Fruit fly (Drosophila melanogaster) whole organism, prepupa: ENCODE data around the gene vig.

Experiments used
- CG10631 ChIP-seq: fragments of 200-800 bp; sonication (Bioruptor generic); optimal IDR thresholded peaks from 2 replicates; lab custom pipeline; 2016; ENCODE audit warnings: missing biosample characterization, missing genetic modification characterization
- CG15336 ChIP-seq: fragments of 200-800 bp; sonication (Bioruptor generic); IDR thresholded peaks from 2 replicates; pipeline ENCODE4 v1.3.6; 2022; ENCODE audit warnings: missing biosample characterization, missing genetic modification characterization
- CG1621 ChIP-seq: fragments of 200-800 bp; sonication (Bioruptor generic); optimal IDR thresholded peaks from 3 replicates; lab custom pipeline; 2018; ENCODE audit warnings: missing biosample characterization, mild to moderate bottlenecking, missing genetic modification characterization
- CG3032 ChIP-seq: fragments of 200-800 bp; optimal IDR thresholded peaks from 2 replicates; lab custom pipeline; 2019; ENCODE audit warnings: missing biosample characterization, mild to moderate bottlenecking, missing genetic modification characterization, moderate library complexity
- CG31627 ChIP-seq: fragments of 200-800 bp; sonication (Bioruptor generic); optimal IDR thresholded peaks from 3 replicates; lab custom pipeline; 2016; ENCODE audit warnings: missing biosample characterization, missing genetic modification characterization
- CG32006 ChIP-seq: fragments of 200-800 bp; sonication (Bioruptor generic); optimal IDR thresholded peaks from 3 replicates; lab custom pipeline; 2017; ENCODE audit warnings: missing biosample characterization, mild to moderate bottlenecking, missing genetic modification characterization
- CG34406 ChIP-seq: fragments of 200-800 bp; sonication (Bioruptor generic); optimal IDR thresholded peaks from 3 replicates; lab custom pipeline; 2016; ENCODE audit warnings: missing biosample characterization, missing genetic modification characterization
- CG3919 ChIP-seq: fragments of 200-800 bp; sonication (Bioruptor generic); optimal IDR thresholded peaks from 3 replicates; lab custom pipeline; 2016; ENCODE audit warnings: missing biosample characterization, missing genetic modification characterization
- CG4318 ChIP-seq: fragments of 200-800 bp; sonication (Bioruptor generic); optimal IDR thresholded peaks from 3 replicates; lab custom pipeline; 2017; ENCODE audit warnings: missing biosample characterization, mild to moderate bottlenecking, missing genetic modification characterization
- CG6163 ChIP-seq: fragments of 200-800 bp; sonication (Bioruptor generic); IDR thresholded peaks from 3 replicates; pipeline ENCODE4 v1.3.6; 2022; ENCODE audit warnings: missing biosample characterization, missing genetic modification characterization
- CG6854 ChIP-seq: fragments of 200-800 bp; sonication (Bioruptor generic); optimal IDR thresholded peaks from 2 replicates; lab custom pipeline; 2017; ENCODE audit warnings: missing biosample characterization, mild to moderate bottlenecking, missing genetic modification characterization
- CG8319 ChIP-seq: fragments of 200-800 bp; sonication (Bioruptor generic); optimal IDR thresholded peaks from 3 replicates; lab custom pipeline; 2016; ENCODE audit warnings: missing biosample characterization, missing genetic modification characterization
- CG9139 ChIP-seq: fragments of 200-800 bp; sonication (Bioruptor generic); optimal IDR thresholded peaks from 3 replicates; lab custom pipeline; 2017; ENCODE audit warnings: missing biosample characterization, mild to moderate bottlenecking, missing genetic modification characterization
- Eip75B ChIP-seq: fragments of 200-800 bp; sonication (Bioruptor generic); optimal IDR thresholded peaks from 3 replicates; lab custom pipeline; 2016; ENCODE audit warnings: missing biosample characterization, missing genetic modification characterization
- Eip78C ChIP-seq: fragments of 200-800 bp; sonication (Bioruptor generic); peaks from one replicate; lab custom pipeline; 2016; ENCODE audit warnings: missing biosample characterization, missing genetic modification characterization
- Hr39 ChIP-seq: fragments of 200-800 bp; sonication (Bioruptor generic); optimal IDR thresholded peaks from 2 replicates; lab custom pipeline; 2016; ENCODE audit warnings: missing biosample characterization, missing genetic modification characterization
- Hr4 ChIP-seq: fragments of 200-800 bp; sonication (Bioruptor generic); optimal IDR thresholded peaks from 3 replicates; lab custom pipeline; 2016; ENCODE audit warnings: missing biosample characterization, missing genetic modification characterization
- Lpt ChIP-seq: fragments of 200-800 bp; sonication (Bioruptor generic); optimal IDR thresholded peaks from 3 replicates; lab custom pipeline; 2016; ENCODE audit warnings: missing biosample characterization, missing genetic modification characterization
- Met ChIP-seq: fragments of 200-800 bp; sonication (Bioruptor generic); optimal IDR thresholded peaks from 3 replicates; lab custom pipeline; 2016; ENCODE audit warnings: missing biosample characterization, missing genetic modification characterization
- OdsH ChIP-seq: fragments of 200-800 bp; sonication (Bioruptor generic); optimal IDR thresholded peaks from 3 replicates; lab custom pipeline; 2016; ENCODE audit warnings: missing biosample characterization, missing genetic modification characterization
- Smox ChIP-seq: fragments of 200-800 bp; sonication (Bioruptor generic); optimal IDR thresholded peaks from 3 replicates; lab custom pipeline; 2016; ENCODE audit warnings: missing biosample characterization, missing genetic modification characterization
- Sox14 ChIP-seq: fragments of 200-800 bp; sonication (Bioruptor generic); optimal IDR thresholded peaks from 3 replicates; lab custom pipeline; 2016; ENCODE audit warnings: missing biosample characterization, missing genetic modification characterization
- Sox15 ChIP-seq: fragments of 200-800 bp; sonication (Bioruptor generic); optimal IDR thresholded peaks from 3 replicates; lab custom pipeline; 2016; ENCODE audit warnings: missing biosample characterization, missing genetic modification characterization
- achi ChIP-seq: fragments of 200-800 bp; sonication (Bioruptor generic); optimal IDR thresholded peaks from 3 replicates; lab custom pipeline; 2016; ENCODE audit warnings: missing biosample characterization, missing genetic modification characterization
- acj6 ChIP-seq: fragments of 200-800 bp; sonication (Bioruptor generic); optimal IDR thresholded peaks from 3 replicates; lab custom pipeline; 2016; ENCODE audit warnings: missing biosample characterization, missing genetic modification characterization
- cyc ChIP-seq: fragments of 200-800 bp; sonication (Bioruptor generic); optimal IDR thresholded peaks from 3 replicates; lab custom pipeline; 2016; ENCODE audit warnings: missing biosample characterization, missing genetic modification characterization
- dac ChIP-seq: fragments of 200-800 bp; sonication (Bioruptor generic); optimal IDR thresholded peaks from 2 replicates; lab custom pipeline; 2017; ENCODE audit warnings: missing biosample characterization, mild to moderate bottlenecking, missing genetic modification characterization
- esn ChIP-seq: fragments of 200-800 bp; sonication (Bioruptor generic); optimal IDR thresholded peaks from 2 replicates; lab custom pipeline; 2016; ENCODE audit warnings: missing biosample characterization, mild to moderate bottlenecking, missing genetic modification characterization, moderate library complexity
- fd59A ChIP-seq: fragments of 200-800 bp; sonication (Bioruptor generic); optimal IDR thresholded peaks from 2 replicates; lab custom pipeline; 2017; ENCODE audit warnings: missing biosample characterization, mild to moderate bottlenecking, missing genetic modification characterization, missing genetic modification reagents
- fkh ChIP-seq: fragments of 200-800 bp; sonication (Bioruptor generic); optimal IDR thresholded peaks from 3 replicates; lab custom pipeline; 2017; ENCODE audit warnings: missing biosample characterization, mild to moderate bottlenecking, missing genetic modification characterization, moderate library complexity
- lz ChIP-seq: fragments of 200-800 bp; sonication (Bioruptor generic); optimal IDR thresholded peaks from 3 replicates; lab custom pipeline; 2016; ENCODE audit warnings: missing biosample characterization, missing genetic modification characterization
- salr ChIP-seq, 2 experiments: fragments of 200-800 bp; sonication (Bioruptor generic); optimal IDR thresholded peaks; 3 replicates each; lab custom pipeline; 2016 to 2018; ENCODE audit warnings: missing biosample characterization in 2 of 2, missing genetic modification characterization in 2 of 2, mild to moderate bottlenecking in 1 of 2
- ss ChIP-seq, 2 experiments: fragments of 200-800 bp; sonication (Bioruptor generic); optimal IDR thresholded peaks; 2 replicates in 1 of 2; 3 replicates in 1 of 2; lab custom pipeline; 2017 to 2018; ENCODE audit warnings: mild to moderate bottlenecking in 2 of 2, missing biosample characterization in 2 of 2, missing genetic modification characterization in 2 of 2, moderate library complexity in 1 of 2
- svp ChIP-seq: fragments of 200-800 bp; sonication (Bioruptor generic); peaks from one replicate; lab custom pipeline; 2016; ENCODE audit warnings: missing biosample characterization, missing genetic modification characterization
- topi ChIP-seq: fragments of 200-800 bp; sonication (Bioruptor generic); optimal IDR thresholded peaks from 3 replicates; lab custom pipeline; 2016; ENCODE audit warnings: missing biosample characterization, missing genetic modification characterization
- vri ChIP-seq: fragments of 200-800 bp; sonication (Bioruptor generic); optimal IDR thresholded peaks from 3 replicates; lab custom pipeline; 2016; ENCODE audit warnings: missing biosample characterization, mild to moderate bottlenecking, missing genetic modification characterization

vig gene

DNA sequence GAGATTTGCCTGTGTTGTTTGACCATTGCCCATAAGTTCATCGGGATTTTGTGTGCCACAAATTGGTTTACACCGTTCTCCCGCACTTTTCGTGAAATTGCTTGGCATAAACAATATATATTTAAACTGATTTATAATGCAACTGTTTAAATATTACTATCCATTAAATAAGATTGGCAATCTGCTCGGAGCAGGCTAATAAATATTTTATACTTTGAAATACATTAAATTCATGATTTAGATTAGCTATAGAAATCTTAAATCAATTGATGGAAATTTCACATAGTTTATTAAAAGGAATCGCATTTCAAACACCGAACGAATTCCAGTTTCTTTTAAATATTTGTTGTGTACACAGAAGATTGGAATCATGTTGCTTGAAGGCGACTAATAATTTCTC is 4.0 kb downstream of the vig start:
- TF ChIP-seq Eip78C (GFP tag; lab: Kevin White, UChicago) (peak; percentile 24), lz (GFP tag; lab: Kevin White, UChicago) (no peak)

DNA sequence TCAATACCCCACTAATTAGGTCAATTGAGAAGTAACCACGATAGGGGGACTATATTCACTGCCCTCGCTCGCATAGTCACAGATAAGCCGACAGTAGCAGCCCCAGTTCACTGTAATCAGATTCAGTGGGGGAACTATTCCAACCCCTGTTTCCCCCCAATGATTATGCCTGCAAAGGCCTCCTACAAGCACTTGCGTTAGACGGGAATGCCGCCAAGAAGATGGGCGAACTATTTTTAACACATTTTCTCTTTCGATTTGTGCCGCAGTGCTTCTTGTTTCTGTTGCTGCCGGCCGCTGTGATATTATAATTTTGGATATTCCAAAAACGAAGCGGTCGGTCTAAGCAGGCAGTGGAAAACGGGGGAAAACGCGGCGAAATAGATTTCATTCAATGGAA is 4.5 kb downstream of the vig start:
- TF ChIP-seq CG3919 (GFP tag; lab: Kevin White, UChicago) (no peak), Eip78C (GFP tag; lab: Kevin White, UChicago) (peak; percentile 36)

DNA sequence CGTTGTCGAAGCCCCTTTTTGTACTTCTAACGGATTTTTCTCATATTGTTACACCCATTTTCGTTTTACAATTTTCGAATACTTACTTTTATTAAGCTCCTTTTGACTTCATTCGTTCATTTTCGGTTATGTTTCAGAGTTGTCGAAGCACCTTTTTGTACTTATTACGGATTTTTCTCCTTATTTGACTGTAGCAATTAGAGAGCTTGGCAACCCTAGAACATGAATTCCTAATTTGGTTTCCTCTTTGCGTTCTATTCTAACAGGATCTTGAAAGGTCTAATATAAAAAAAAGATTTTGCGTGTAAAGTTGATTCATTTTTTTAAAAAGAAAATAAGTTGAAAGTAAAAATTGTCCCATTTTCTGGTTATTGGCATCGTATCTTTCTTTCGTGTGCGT is 8.0 kb downstream of the vig start:
- no peak for TF ChIP-seq CG8319 (GFP tag; lab: Kevin White, UChicago)
- no peak for TF ChIP-seq vri (GFP tag; lab: Kevin White, UChicago)
- TF ChIP-seq Eip75B (GFP tag; lab: Kevin White, UChicago) = no peak
- TF ChIP-seq Smox (GFP tag; lab: Kevin White, UChicago) = no peak
- no peak for TF ChIP-seq CG1621 (tag; lab: Kevin White, UChicago)
- no peak for TF ChIP-seq CG6163
- TF ChIP-seq dac (GFP tag; lab: Kevin White, UChicago) = no peak
- TF ChIP-seq ss (GFP tag; optimal IDR thresholded peaks at IDR 0.05; lab: Kevin White, UChicago) = no peak
- TF ChIP-seq CG34406 (GFP tag; lab: Kevin White, UChicago) = no peak
- TF ChIP-seq salr (GFP tag; optimal IDR thresholded peaks at IDR 0.05; lab: Kevin White, UChicago) = no peak
- no peak for TF ChIP-seq achi
- no peak for TF ChIP-seq cyc (GFP tag; lab: Kevin White, UChicago)
- TF ChIP-seq CG15336 (GFP tag; lab: Robert Waterston, UW) = no peak
- no peak for TF ChIP-seq Lpt (GFP tag; lab: Kevin White, UChicago)

DNA sequence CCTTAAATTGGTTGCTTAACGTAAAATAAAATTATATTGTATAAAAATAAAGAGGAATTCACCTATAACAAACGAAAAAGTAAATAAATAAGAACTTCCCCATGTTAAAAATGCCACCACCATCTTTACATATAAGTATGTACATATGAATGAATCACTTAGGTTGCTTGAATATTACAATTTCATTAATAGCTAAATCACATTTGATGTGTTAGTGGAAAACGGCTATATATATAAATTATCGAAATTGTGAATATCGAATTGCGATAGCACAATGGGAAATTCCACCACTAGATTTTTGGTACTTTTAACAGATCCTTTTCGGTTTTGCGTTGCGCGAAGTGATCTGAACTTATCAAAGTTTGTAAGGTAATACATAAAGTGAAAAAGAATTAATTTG is 8.7 kb downstream of the vig start, which contains the start of the genes solo and vas:
Gene solo, plus strand, starts transcription at position 289 of the 400 bp plus-strand sequence.
Gene vas, plus strand, starts transcription at position 289 of the 400 bp plus-strand sequence.
- TF ChIP-seq Sox15 (GFP tag; lab: Kevin White, UChicago) = no peak
- peak; percentile 23 for TF ChIP-seq Hr39 (GFP tag; lab: Kevin White, UChicago)
- TF ChIP-seq topi (GFP tag; lab: Kevin White, UChicago) = peak; percentile 17
- TF ChIP-seq esn (GFP tag; lab: Kevin White, UChicago) = peak; percentile 9
- no peak for TF ChIP-seq Lpt (GFP tag; lab: Kevin White, UChicago)
- peak; percentile 41 for TF ChIP-seq Sox14 (GFP tag; lab: Kevin White, UChicago)
- peak; percentile 60 for TF ChIP-seq svp (GFP tag; lab: Kevin White, UChicago)
- TF ChIP-seq CG32006 (GFP tag; lab: Kevin White, UChicago) = no peak
- TF ChIP-seq CG10631 (GFP tag; lab: Kevin White, UChicago) = peak; percentile 19
- no peak for TF ChIP-seq Met (GFP tag; lab: Kevin White, UChicago)
- peak; percentile 19 for TF ChIP-seq lz (GFP tag; lab: Kevin White, UChicago)
- TF ChIP-seq OdsH (GFP tag; lab: Kevin White, UChicago) = peak; percentile 33
- peak; percentile 17 for TF ChIP-seq cyc (GFP tag; lab: Kevin White, UChicago)
- peak; percentile 2 for TF ChIP-seq CG4318 (GFP tag; lab: Kevin White, UChicago)
- TF ChIP-seq CG3032 (tag; lab: Kevin White, UChicago) = peak; percentile 53
- peak; percentile 18 for TF ChIP-seq CG31627 (GFP tag; lab: Kevin White, UChicago)
- TF ChIP-seq CG6163 = 0 out of 3 replicates have a peak, but pooled peaks have one; percentile 51
- TF ChIP-seq acj6 (GFP tag; lab: Kevin White, UChicago) = peak; percentile 15
- TF ChIP-seq Hr4 (GFP tag; lab: Kevin White, UChicago) = peak; percentile 45

DNA sequence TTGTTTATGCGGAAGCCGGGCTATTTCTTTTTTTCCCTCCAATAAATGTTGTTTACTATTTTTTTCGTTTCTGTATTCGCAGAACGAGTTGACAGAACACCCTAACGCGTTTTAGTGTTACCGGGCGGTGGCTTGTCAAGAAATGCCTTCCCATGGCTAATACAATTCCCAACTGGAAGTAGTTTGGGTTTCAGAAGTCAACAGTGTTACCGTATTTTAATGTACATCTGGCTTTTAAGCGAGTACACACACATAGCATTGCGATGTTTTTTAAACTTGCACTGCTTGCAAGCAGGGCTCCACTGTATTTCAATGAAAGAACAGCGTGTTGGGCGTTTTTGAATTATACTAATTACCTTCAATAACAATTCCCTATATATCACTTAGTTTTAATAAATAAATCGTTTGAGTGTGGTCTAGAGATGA is 9.5 kb downstream of the vig start, which contains the start of gene TfIIS:
Gene TfIIS, minus strand, starts transcription at position 178 of the 426 bp plus-strand sequence.
- TF ChIP-seq CG3919 (GFP tag; lab: Kevin White, UChicago) = no peak
- no peak for TF ChIP-seq CG31627 (GFP tag; lab: Kevin White, UChicago)
- no peak for TF ChIP-seq dac (GFP tag; lab: Kevin White, UChicago)
- no peak for TF ChIP-seq CG10631 (GFP tag; lab: Kevin White, UChicago)
- peak; percentile 47 for TF ChIP-seq fkh (GFP tag; lab: Kevin White, UChicago)
- peak; percentile 84 for TF ChIP-seq svp (GFP tag; lab: Kevin White, UChicago)
- TF ChIP-seq Eip78C (GFP tag; lab: Kevin White, UChicago) = peak; percentile 21
- TF ChIP-seq CG9139 (GFP tag; lab: Kevin White, UChicago) = no peak
- TF ChIP-seq fd59A (GFP tag; lab: Kevin White, UChicago) = no peak
- TF ChIP-seq CG6854 = no peak
